Worm (Caenorhabditis elegans) whole organism, mixed stage, embryonic: ENCODE measurements around the gene twk-10.

ENCODE experiments used
- nhr-237 ChIP-seq: fragments of 150-350 bp; optimal IDR thresholded peaks from 2 replicates; lab custom pipeline; 2014; ENCODE audit warnings: missing biosample characterization, missing genetic modification characterization
- unc-39 ChIP-seq: fragments of 150-350 bp; optimal IDR thresholded peaks from 2 replicates; lab custom pipeline; 2014; ENCODE audit warnings: missing biosample characterization, missing genetic modification characterization

ce11 chrV:6544999-6545398, 7.1 kb upstream of the twk-10 start:
- TF ChIP-seq nhr-237 (tag; lab: Kevin White, UChicago) (no peak), unc-39 (tag; lab: Kevin White, UChicago) (no peak)
